Fruit fly (Drosophila melanogaster) whole organism, adult: ENCODE measurements around the gene CG14715.

Source experiments
- CG11617 ChIP-seq: fragments of 200-800 bp; sonication (Bioruptor generic); optimal IDR thresholded peaks from 2 replicates; lab custom pipeline; 2017; ENCODE audit warnings: mild to moderate bottlenecking, missing biosample characterization, missing genetic modification reagents, missing genetic modification characterization
- CG12768 ChIP-seq: fragments of 200-800 bp; sonication (Bioruptor generic); optimal IDR thresholded peaks from 2 replicates; lab custom pipeline; 2017; ENCODE audit warnings: missing biosample characterization, missing genetic modification characterization, mild to moderate bottlenecking, moderate library complexity, missing genetic modification reagents
- CG14711 ChIP-seq: fragments of 200-800 bp; sonication (Bioruptor generic); optimal IDR thresholded peaks from 2 replicates; lab custom pipeline; 2018; ENCODE audit warnings: missing biosample characterization, mild to moderate bottlenecking, missing genetic modification characterization, moderate library complexity
- CG1620 ChIP-seq: fragments of 200-800 bp; sonication (Bioruptor generic); optimal IDR thresholded peaks from 2 replicates; lab custom pipeline; 2016; ENCODE audit warnings: missing biosample characterization, missing genetic modification characterization
- CG33017 ChIP-seq: fragments of 200-800 bp; sonication (Bioruptor generic); optimal IDR thresholded peaks from 2 replicates; lab custom pipeline; 2018; ENCODE audit warnings: missing biosample characterization, mild to moderate bottlenecking, missing genetic modification characterization, moderate library complexity
- CG5204 ChIP-seq: fragments of 200-800 bp; sonication (Bioruptor generic); optimal IDR thresholded peaks from 2 replicates; lab custom pipeline; 2016; ENCODE audit warnings: missing biosample characterization, missing genetic modification characterization
- CG7045 ChIP-seq: fragments of 200-800 bp; sonication (Bioruptor generic); optimal IDR thresholded peaks from 2 replicates; lab custom pipeline; 2017; ENCODE audit warnings: missing biosample characterization, mild to moderate bottlenecking, missing genetic modification characterization
- CG7101 ChIP-seq: fragments of 200-800 bp; sonication (Bioruptor generic); optimal IDR thresholded peaks from 2 replicates; lab custom pipeline; 2018; ENCODE audit warnings: missing biosample characterization, mild to moderate bottlenecking, missing genetic modification characterization, moderate library complexity
- Clk ChIP-seq: fragments of 200-800 bp; sonication (Bioruptor generic); optimal IDR thresholded peaks from 2 replicates; lab custom pipeline; 2017; ENCODE audit warnings: missing biosample characterization, missing genetic modification characterization
- Crg-1 ChIP-seq: fragments of 200-800 bp; sonication (Bioruptor generic); optimal IDR thresholded peaks from 2 replicates; lab custom pipeline; 2016; ENCODE audit warnings: missing biosample characterization, missing genetic modification characterization
- Hr96 ChIP-seq: fragments of 200-800 bp; sonication (Bioruptor generic); optimal IDR thresholded peaks from 2 replicates; lab custom pipeline; 2016; ENCODE audit warnings: missing biosample characterization, missing genetic modification characterization
- Mnt ChIP-seq: fragments of 200-800 bp; sonication (Bioruptor generic); optimal IDR thresholded peaks from 2 replicates; lab custom pipeline; 2016; ENCODE audit warnings: missing biosample characterization, mild to moderate bottlenecking, missing genetic modification characterization
- bab1 ChIP-seq: fragments of 200-800 bp; sonication (Bioruptor generic); optimal IDR thresholded peaks from 3 replicates; lab custom pipeline; 2019; ENCODE audit warnings: missing biosample characterization, mild to moderate bottlenecking, missing genetic modification characterization, moderate library complexity
- cic ChIP-seq: fragments of 200-800 bp; sonication (Bioruptor generic); optimal IDR thresholded peaks from 2 replicates; lab custom pipeline; 2017; ENCODE audit warnings: missing biosample characterization, mild to moderate bottlenecking, missing genetic modification characterization, moderate library complexity
- cnc ChIP-seq, 2 experiments: fragments of >200 bp; optimal IDR thresholded peaks; 2 replicates each; lab custom pipeline; 2017
- kay ChIP-seq: fragments of 200-800 bp; sonication (Bioruptor generic); peaks from one replicate; lab custom pipeline; 2016; ENCODE audit warnings: missing biosample characterization, missing genetic modification characterization, borderline replicate concordance
- ovo ChIP-seq: fragments of 200-800 bp; sonication (Bioruptor generic); optimal IDR thresholded peaks from 2 replicates; lab custom pipeline; 2016; ENCODE audit warnings: missing biosample characterization, missing genetic modification characterization
- pad ChIP-seq: fragments of 200-800 bp; sonication (Bioruptor generic); optimal IDR thresholded peaks from 3 replicates; lab custom pipeline; 2017; ENCODE audit warnings: missing biosample characterization, missing genetic modification characterization, mild to moderate bottlenecking, moderate library complexity, missing genetic modification reagents
- tj ChIP-seq: fragments of 200-800 bp; sonication (Bioruptor generic); optimal IDR thresholded peaks from 3 replicates; lab custom pipeline; 2017; ENCODE audit warnings: missing biosample characterization, mild to moderate bottlenecking, missing genetic modification characterization, moderate library complexity
- toe ChIP-seq: fragments of 200-800 bp; sonication (Bioruptor generic); optimal IDR thresholded peaks from 2 replicates; lab custom pipeline; 2016; ENCODE audit warnings: missing biosample characterization, missing genetic modification characterization

Gene CG14715

dm6 chr3R:11655873-11656374 is 18.1 kb upstream of the CG14715 start, which contains the start of gene CG42327:
CG42327 (plus strand) TSS chr3R:11656149.
- TF ChIP-seq CG14711 (tag; lab: Kevin White, UChicago) (peak; percentile 69), toe (GFP tag; lab: Kevin White, UChicago) (peak; percentile 25), kay (no peak), Crg-1 (GFP tag; lab: Kevin White, UChicago) (peak; percentile 25), ovo (no peak), CG33017 (tag; lab: Kevin White, UChicago) (peak; percentile 71), cic (GFP tag; lab: Kevin White, UChicago) (peak; percentile 56), CG7101 (peak; percentile 83), CG7045 (GFP tag; lab: Kevin White, UChicago) (peak; percentile 47), cnc (optimal IDR thresholded peaks at IDR 0.05; lab: Kevin White, UChicago) (no peak), pad (peak; percentile 99), CG5204 (no peak), tj (no peak), Clk (GFP tag; lab: Kevin White, UChicago) (no peak), CG11617 (GFP tag; lab: Kevin White, UChicago) (peak; percentile 80), bab1 (GFP tag; lab: Kevin White, UChicago) (peak; percentile 87), Hr96 (GFP tag; lab: Kevin White, UChicago) (peak; percentile 31), CG12768 (GFP tag; lab: Kevin White, UChicago) (peak; percentile 30), Mnt (GFP tag; lab: Kevin White, UChicago) (peak; percentile 64), CG1620 (no peak)

DNA sequence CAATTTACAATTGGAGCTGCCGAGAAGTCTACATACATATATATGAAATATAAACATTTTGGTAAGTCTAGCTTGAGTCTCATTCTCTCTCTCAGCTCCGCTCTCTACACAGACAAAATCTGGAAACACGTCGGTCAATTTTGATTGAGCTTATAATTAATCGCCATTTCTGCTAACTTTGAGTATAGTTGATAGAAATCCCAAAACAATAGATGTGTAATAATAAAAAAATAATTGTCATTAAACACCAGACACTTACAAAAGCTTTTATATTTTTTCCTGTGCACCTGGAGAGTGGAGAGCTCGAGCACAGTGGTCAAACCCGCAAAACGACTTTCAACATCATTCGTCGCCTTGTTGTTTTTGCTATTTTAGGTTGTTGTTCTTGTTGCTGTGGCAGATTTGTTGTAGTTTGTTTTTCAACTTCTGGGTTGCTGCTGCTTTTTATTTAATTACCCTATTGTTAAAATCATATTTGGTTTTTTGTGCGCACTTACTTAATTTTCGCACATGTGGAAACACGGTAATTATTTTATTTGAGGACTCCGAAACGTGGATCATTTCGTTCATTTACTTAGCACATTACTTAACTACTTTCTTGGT is 17.3 kb upstream of the CG14715 start:
- peak; percentile 60 for TF ChIP-seq CG11617 (GFP tag; lab: Kevin White, UChicago)
- peak; percentile 71 for TF ChIP-seq CG7045 (GFP tag; lab: Kevin White, UChicago)
- no peak for TF ChIP-seq pad
- peak; percentile 91 for TF ChIP-seq CG33017 (tag; lab: Kevin White, UChicago)
- TF ChIP-seq CG12768 (GFP tag; lab: Kevin White, UChicago), result peak; percentile 71
- peak; percentile 11 for TF ChIP-seq toe (GFP tag; lab: Kevin White, UChicago)
- peak; percentile 97 for TF ChIP-seq bab1 (GFP tag; lab: Kevin White, UChicago)
- peak; percentile 56 for TF ChIP-seq Crg-1 (GFP tag; lab: Kevin White, UChicago)
- peak; percentile 88 for TF ChIP-seq CG14711 (tag; lab: Kevin White, UChicago)
- TF ChIP-seq CG1620, result peak; percentile 61
- TF ChIP-seq Hr96 (GFP tag; lab: Kevin White, UChicago), result peak; percentile 67
- TF ChIP-seq kay, result peak; percentile 79
- no peak for TF ChIP-seq cnc (optimal IDR thresholded peaks at IDR 0.05; lab: Kevin White, UChicago)
- peak; percentile 48 for TF ChIP-seq Clk (GFP tag; lab: Kevin White, UChicago)
- TF ChIP-seq cic (GFP tag; lab: Kevin White, UChicago), result no peak
- TF ChIP-seq ovo, result no peak
- TF ChIP-seq CG7101, result peak; percentile 92
- peak; percentile 46 for TF ChIP-seq Mnt (GFP tag; lab: Kevin White, UChicago)
- peak; percentile 68 for TF ChIP-seq CG5204
- TF ChIP-seq tj, result peak; percentile 41

dm6 chr3R:11657786-11658193 is 16.2 kb upstream of the CG14715 start:
- TF ChIP-seq Clk (GFP tag; lab: Kevin White, UChicago) (no peak), CG7101 (no peak), pad (no peak), CG1620 (no peak), ovo (no peak), CG12768 (GFP tag; lab: Kevin White, UChicago) (no peak), CG14711 (tag; lab: Kevin White, UChicago) (no peak), kay (no peak)

DNA sequence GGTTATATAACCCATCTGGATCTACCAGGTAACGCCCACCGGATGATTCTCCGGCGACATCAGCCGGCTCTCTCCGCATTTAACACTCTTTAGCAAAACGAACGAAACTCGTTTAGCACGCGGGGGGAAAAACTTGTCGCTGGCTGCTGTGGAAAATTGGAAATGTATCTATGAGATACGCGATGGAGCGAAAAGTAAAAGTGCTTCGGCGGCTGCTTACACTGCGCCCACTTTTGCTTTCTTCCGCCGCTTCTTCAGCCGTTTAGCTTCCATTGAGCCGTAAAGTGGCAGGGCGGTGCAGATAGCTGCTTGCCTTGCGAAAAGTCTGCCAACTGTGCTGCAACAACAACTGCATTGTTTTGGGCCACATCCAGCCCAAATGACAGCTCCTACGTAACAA is 12.8 kb upstream of the CG14715 start:
- peak; percentile 28 for TF ChIP-seq tj
- TF ChIP-seq CG7101, result no peak

dm6 chr3R:11661712-11662111 is 12.3 kb upstream of the CG14715 start:
- TF ChIP-seq CG7045 (GFP tag; lab: Kevin White, UChicago), result no peak
- peak; percentile 77 for TF ChIP-seq bab1 (GFP tag; lab: Kevin White, UChicago)
- TF ChIP-seq ovo, result no peak
- no peak for TF ChIP-seq CG7101
- TF ChIP-seq pad, result no peak
- no peak for TF ChIP-seq CG14711 (tag; lab: Kevin White, UChicago)

- TF ChIP-seq Mnt (GFP tag; lab: Kevin White, UChicago) (no peak), ovo (no peak), CG1620 (no peak), CG14711 (tag; lab: Kevin White, UChicago) (no peak), CG7045 (GFP tag; lab: Kevin White, UChicago) (no peak), CG5204 (no peak), CG33017 (tag; lab: Kevin White, UChicago) (no peak), pad (no peak), Clk (GFP tag; lab: Kevin White, UChicago) (no peak), CG12768 (GFP tag; lab: Kevin White, UChicago) (no peak), cic (GFP tag; lab: Kevin White, UChicago) (no peak), CG7101 (no peak), cnc (optimal IDR thresholded peaks at IDR 0.05; lab: Kevin White, UChicago) (no peak), Crg-1 (GFP tag; lab: Kevin White, UChicago) (no peak)
These were observed 11.4 kb upstream of the CG14715 start for dm6 chr3R:11662617-11663016.
